Worm (Caenorhabditis elegans) whole organism, mixed stage, embryonic: ENCODE results near the gene F20B6.6.

Source experiments
- lin-13 ChIP-seq: fragments of 150-350 bp; optimal IDR thresholded peaks from 2 replicates; lab custom pipeline; 2014; ENCODE audit warnings: missing biosample characterization, missing genetic modification characterization
- mep-1 ChIP-seq: fragments of 150-350 bp; optimal IDR thresholded peaks from 2 replicates; lab custom pipeline; 2017; ENCODE audit warnings: missing biosample characterization, missing genetic modification reagents, missing genetic modification characterization, inconsistent platforms
- sptf-1 ChIP-seq: sonication (generic microtip); optimal IDR thresholded peaks from 2 replicates; lab custom pipeline; 2017; ENCODE audit warnings: mild to moderate bottlenecking, missing genetic modification characterization, moderate library complexity, missing compliant biosample characterization

ce11 chrX:4246867-4247591 lies 45.0 kb upstream of the F20B6.6 start, which contains the start of gene F48D6.4:
- TF ChIP-seq lin-13, result no peak
- no peak for TF ChIP-seq sptf-1
- TF ChIP-seq mep-1 (tag; lab: Kevin White, UChicago), result no peak
